Fruit fly (Drosophila melanogaster) Kc167 (cell line): ENCODE data around the gene Nha2.

Source experiments
- Myc ChIP-seq: fragments of >200 bp; optimal IDR thresholded peaks from 2 replicates; lab custom pipeline; 2017; ENCODE audit warnings: missing external identifiers
- Sin3A ChIP-seq: fragments of >200 bp; optimal IDR thresholded peaks from 2 replicates; lab custom pipeline; 2018; ENCODE audit warnings: missing external identifiers
- h ChIP-seq: fragments of >200 bp; optimal IDR thresholded peaks from 3 replicates; lab custom pipeline; 2018; ENCODE audit warnings: missing external identifiers
- insv ChIP-seq: fragments of >200 bp; optimal IDR thresholded peaks from 3 replicates; lab custom pipeline; 2018; ENCODE audit warnings: missing external identifiers
- psq ChIP-seq: fragments of >200 bp; optimal IDR thresholded peaks from 2 replicates; lab custom pipeline; 2017; ENCODE audit warnings: missing external identifiers
- ttk ChIP-seq: sonication (Bioruptor generic); optimal IDR thresholded peaks from 2 replicates; lab custom pipeline; 2017; ENCODE audit warnings: missing external identifiers

Gene Nha2

DNA sequence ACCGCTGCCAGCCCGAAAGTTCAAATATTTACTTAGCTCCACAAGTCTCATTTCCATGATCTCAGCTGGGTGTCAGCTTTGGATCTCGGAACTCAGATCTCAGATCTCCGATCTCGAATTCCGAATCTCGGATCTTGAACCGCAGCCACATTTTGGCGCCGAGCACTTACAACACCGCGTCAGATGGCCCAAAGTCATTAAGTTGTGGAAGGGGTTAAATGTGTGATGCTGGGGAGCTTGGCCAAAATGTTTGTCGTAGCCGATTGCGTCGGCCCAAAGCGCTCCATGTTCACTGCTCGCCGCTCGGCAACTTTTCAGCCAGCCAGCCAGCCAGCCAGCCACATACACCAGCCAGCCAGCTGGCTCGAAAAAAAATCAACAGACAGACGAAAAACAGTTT is 13.7 kb upstream of the Nha2 start, which contains the start of gene CG6688:
CG6688 (plus strand) TSS at position 396 of the 400 bp plus-strand sequence.
- TF ChIP-seq h (lab: Kevin White, UChicago) (no peak), insv (lab: Kevin White, UChicago) (no peak), psq (no peak), ttk (lab: Kevin White, UChicago) (no peak), Myc (lab: Kevin White, UChicago) (no peak), Sin3A (lab: Kevin White, UChicago) (no peak)

DNA sequence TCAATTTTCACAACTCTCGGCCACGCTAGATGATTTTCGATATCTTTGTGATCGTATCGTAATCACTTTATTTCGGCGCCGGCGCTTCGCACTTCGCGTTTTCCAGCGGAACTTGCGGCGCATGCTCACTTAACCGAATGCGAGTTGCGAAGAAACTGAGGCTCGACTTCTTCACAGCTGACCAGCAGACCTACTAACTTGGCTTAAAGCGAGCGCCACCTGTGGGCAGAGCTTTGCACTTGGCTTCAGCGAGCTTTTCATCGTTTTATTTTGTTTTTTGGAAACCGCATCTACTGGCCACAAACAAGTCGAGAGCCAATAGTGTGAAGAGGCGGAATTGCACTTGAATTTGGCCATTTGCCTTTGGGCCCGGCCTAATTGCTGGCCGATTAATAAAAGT is 12.1 kb upstream of the Nha2 start, which contains the start of gene CG34375:
CG34375 (minus strand) TSS at position 157 of the 400 bp plus-strand sequence.
- TF ChIP-seq Myc (lab: Kevin White, UChicago): no peak
- TF ChIP-seq h (lab: Kevin White, UChicago): no peak
- no peak for TF ChIP-seq Sin3A (lab: Kevin White, UChicago)
- no peak for TF ChIP-seq insv (lab: Kevin White, UChicago)
- no peak for TF ChIP-seq ttk (lab: Kevin White, UChicago)
- TF ChIP-seq psq: no peak

DNA sequence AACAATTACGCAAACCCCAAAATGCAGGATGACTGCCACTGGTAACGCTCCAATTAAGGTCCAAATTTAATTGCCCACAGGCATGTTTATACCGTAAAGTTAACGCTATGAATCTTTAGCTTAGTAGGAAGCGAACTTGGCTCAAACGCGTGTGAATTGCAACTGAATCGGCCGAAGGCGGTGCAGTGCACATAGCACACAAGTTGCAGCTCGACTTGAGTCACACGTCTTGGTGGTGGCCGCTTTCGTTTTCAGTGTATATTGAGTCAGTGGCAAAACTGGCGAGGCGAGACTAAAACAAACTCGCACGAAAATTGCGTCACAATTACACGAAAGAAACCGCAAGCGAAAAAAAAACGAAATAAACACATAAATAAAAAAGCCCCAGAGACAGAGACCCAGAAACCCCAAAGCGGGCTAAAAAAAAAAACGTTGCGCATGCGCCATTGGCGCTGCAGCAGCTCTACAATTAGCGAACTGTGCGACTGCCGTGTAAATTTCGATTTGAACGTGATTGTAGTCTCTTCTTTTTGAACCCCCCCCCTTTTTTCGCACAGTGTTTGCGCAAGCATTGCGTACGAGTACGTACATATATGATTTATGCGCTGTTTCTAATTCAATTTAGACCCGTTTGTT is 11.3 kb upstream of the Nha2 start:
- TF ChIP-seq h (lab: Kevin White, UChicago): no peak

DNA sequence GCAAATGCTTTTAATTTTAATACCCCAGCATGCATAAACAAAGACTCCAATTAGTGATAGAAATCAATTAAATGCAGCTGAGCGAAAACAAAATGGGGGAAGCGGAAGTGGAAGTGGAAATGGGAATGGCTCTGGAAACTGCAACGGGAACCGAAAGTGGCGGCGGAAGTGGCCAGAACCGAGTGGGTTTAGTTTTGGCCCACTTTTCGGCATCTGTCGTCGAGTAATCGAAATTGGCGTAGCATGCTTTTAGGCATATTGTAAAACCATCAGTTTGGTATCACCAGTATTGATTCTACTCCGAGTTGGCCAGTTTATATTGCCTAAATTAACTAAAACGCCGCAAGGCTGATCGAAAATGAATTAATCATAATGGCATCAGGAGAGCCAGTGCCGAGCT is 5.8 kb upstream of the Nha2 start:
- TF ChIP-seq insv (lab: Kevin White, UChicago) (no peak), Myc (lab: Kevin White, UChicago) (no peak), ttk (lab: Kevin White, UChicago) (no peak), psq (no peak), h (lab: Kevin White, UChicago) (no peak), Sin3A (lab: Kevin White, UChicago) (no peak)

DNA sequence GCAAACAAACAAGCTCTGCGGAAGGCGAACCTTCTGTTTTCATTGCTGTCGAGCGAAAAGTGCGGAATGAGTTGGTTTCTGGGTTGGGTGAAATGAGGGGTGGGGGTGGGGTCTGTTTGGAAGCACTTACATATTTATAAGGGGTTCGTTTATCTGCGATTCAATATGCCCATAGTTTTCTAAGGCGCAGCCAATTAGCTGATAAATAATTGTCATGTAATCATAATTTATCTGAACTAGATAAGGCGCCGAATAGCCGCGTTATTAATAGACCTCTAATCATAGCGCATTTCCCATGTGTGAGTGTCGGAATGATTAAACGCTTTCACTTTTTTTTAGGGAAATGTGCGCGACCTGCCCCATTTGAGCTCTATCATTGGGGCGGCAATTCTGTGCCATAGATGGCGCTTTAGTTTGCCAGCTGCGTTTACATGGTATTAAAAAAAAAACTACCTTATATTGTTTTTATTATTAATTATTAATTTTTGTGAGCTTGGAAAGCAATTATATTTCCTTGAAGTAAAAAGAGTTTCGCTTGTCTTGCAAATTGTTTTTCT is 373 bp upstream of the Nha2 start:
- TF ChIP-seq ttk (lab: Kevin White, UChicago): no peak
- no peak for TF ChIP-seq h (lab: Kevin White, UChicago)
- no peak for TF ChIP-seq Sin3A (lab: Kevin White, UChicago)
- no peak for TF ChIP-seq Myc (lab: Kevin White, UChicago)
- TF ChIP-seq psq: no peak
- no peak for TF ChIP-seq insv (lab: Kevin White, UChicago)

DNA sequence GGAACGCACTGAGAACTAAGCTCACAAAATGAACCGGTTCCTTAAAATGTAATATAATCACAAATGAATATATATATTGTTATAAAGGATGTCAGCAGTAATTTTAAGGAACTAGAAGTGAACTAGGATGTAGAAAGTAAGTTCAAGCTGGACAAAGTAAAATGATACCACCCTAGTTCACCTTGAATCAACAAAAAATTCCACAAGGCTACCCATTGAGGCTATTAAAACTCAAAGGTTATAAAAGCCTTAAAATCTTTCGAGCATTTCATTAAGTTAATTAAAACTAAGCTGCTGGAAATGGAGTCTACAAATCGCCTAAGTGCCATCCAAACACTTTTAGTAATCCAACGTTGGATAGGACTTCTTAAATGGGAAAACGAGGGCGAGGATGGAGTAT is 9.3 kb downstream of the Nha2 start, which contains the start of gene Or94b:
Or94b (plus strand) TSS at position 301 of the 400 bp plus-strand sequence.
- no peak for TF ChIP-seq insv (lab: Kevin White, UChicago)
- TF ChIP-seq Myc (lab: Kevin White, UChicago): no peak
- TF ChIP-seq psq: no peak
- no peak for TF ChIP-seq h (lab: Kevin White, UChicago)
- no peak for TF ChIP-seq Sin3A (lab: Kevin White, UChicago)

DNA sequence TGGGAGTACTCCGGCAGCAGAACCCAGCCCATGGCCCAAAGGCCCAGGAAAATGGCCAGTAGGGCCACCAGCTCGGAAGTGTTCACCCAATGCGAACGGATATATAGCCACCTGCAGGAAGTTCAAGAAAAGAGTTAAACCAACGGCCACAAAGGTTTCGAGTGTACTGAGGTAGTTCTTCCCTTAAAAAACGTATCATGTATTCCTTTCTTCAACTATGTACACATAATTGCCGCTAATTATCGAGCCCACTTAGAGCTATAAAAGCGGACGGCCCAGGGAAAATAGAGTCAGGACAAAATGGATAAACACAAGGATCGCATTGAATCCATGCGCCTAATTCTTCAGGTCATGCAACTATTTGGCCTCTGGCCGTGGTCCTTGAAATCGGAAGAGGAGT is 11.3 kb downstream of the Nha2 start, which contains the start of gene Or94a:
Or94a (plus strand) TSS at position 301 of the 400 bp plus-strand sequence.
- TF ChIP-seq Myc (lab: Kevin White, UChicago) (no peak), h (lab: Kevin White, UChicago) (no peak), Sin3A (lab: Kevin White, UChicago) (no peak), insv (lab: Kevin White, UChicago) (no peak), psq (no peak), ttk (lab: Kevin White, UChicago) (no peak)

DNA sequence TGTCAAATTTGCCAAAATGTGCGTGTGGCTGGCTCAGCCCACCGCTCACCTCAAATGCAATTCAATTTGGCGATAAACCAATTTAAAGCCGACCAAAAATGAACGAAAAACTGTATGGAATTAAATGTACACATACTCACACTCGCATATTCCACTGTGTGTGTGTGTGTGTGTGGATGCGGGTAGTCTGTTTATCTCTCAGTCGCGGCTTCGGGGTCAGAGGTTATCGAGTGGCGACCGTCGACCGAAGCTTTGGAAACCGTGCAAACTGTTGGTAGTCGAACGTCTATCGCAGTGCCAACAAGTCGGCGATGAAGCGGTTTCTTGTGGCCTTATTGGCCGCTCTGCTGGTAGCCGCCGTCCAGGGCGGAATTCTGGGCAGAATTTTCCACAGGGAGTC is 21.3 kb downstream of the Nha2 start, which contains the start of gene Gbp3:
Gbp3 (plus strand) TSS at position 274 of the 400 bp plus-strand sequence.
- TF ChIP-seq ttk (lab: Kevin White, UChicago): no peak
- TF ChIP-seq Sin3A (lab: Kevin White, UChicago): no peak
- no peak for TF ChIP-seq Myc (lab: Kevin White, UChicago)
- TF ChIP-seq psq: no peak
- no peak for TF ChIP-seq insv (lab: Kevin White, UChicago)
- TF ChIP-seq h (lab: Kevin White, UChicago): no peak

DNA sequence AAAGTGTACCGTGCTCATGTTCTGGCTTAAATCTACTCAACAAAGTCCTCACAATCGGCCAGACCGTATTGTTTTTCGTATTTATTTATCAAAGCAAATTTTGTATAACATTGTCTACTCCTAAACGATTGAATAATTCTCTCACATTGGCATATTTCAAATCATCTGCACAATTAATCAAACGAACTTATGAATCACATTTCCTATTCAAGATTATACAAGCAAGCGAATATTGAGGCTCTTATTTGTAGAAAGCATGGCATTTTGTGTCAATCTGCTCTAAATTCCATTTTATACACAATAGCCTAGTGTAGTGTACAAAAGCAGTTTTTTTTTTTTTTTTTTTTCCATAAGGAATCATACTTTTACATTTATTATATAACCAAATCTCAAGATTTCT is 32.3 kb downstream of the Nha2 start, which contains the start of gene Tpl94D:
Tpl94D (plus strand) TSS at position 301 of the 400 bp plus-strand sequence.
- no peak for TF ChIP-seq Sin3A (lab: Kevin White, UChicago)

DNA sequence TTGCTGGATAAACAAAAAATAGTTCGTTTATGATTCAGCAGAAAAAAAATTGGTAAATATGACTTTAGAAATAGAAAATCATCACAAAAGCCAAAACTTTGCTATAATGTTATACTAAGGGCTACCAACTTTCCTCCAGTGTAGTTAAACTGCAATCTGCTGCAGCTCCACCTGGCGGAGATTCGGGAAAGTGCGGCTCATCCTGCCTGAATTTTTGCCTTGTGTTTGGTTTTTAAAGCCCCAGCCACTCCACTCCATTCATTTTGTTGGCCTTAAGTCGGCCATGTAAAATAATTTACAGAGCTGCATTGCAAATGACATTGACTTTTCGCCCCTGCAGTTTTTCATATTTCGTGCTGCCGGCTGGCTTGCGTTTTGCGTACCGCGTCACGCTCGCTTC is 33.1 kb downstream of the Nha2 start:
- TF ChIP-seq Myc (lab: Kevin White, UChicago) (no peak), h (lab: Kevin White, UChicago) (no peak)
